Fruit fly (Drosophila melanogaster) whole organism: ENCODE results near the gene Rab8.

Experiments used
- CG8478 ChIP-seq: fragments of >200 bp; optimal IDR thresholded peaks from 2 replicates; lab custom pipeline; 2018; ENCODE audit warnings: inconsistent platforms
- Dll ChIP-seq: fragments of >200 bp; optimal IDR thresholded peaks from 2 replicates; lab custom pipeline; 2017
- EcR ChIP-seq, 2 experiments: fragments of >200 bp; optimal IDR thresholded peaks; 2 replicates each; lab custom pipeline; 2017; ENCODE audit warnings: missing biosample characterization in 2 of 2, missing genetic modification characterization in 2 of 2, missing genetic modification reagents in 2 of 2
- pan ChIP-seq: fragments of >200 bp; optimal IDR thresholded peaks from 2 replicates; lab custom pipeline; 2017
- psq ChIP-seq: fragments of >200 bp; optimal IDR thresholded peaks from 2 replicates; lab custom pipeline; 2017
- usp ChIP-seq: fragments of >200 bp; optimal IDR thresholded peaks from 2 replicates; lab custom pipeline; 2017; ENCODE audit warnings: missing biosample characterization, missing genetic modification characterization, mixed read lengths

- TF ChIP-seq psq (lab: Kevin White, UChicago) (no peak), CG8478 (no peak), Dll (no peak), EcR (GFP tag; optimal IDR thresholded peaks at IDR 0.05; lab: Kevin White, UChicago) (no peak), pan (lab: Kevin White, UChicago) (no peak), usp (GFP tag; lab: Kevin White, UChicago) (no peak)
These were observed 37.7 kb downstream of the Rab8 start for dm6 chr3L:19833227-19833626.
